Fruit fly (Drosophila melanogaster): ENCODE data around the gene DopEcR.

dm6 chr3L:4383543-4384325, 3.5 kb upstream of the DopEcR start:
- no peak for TF ChIP-seq Myc (optimal IDR thresholded peaks at IDR 0.05)
- no peak for TF ChIP-seq h (optimal IDR thresholded peaks at IDR 0.05)
- no peak for TF ChIP-seq ttk (optimal IDR thresholded peaks at IDR 0.05)

All from Kc167 (cell line).